Fruit fly (Drosophila melanogaster) whole organism, embryonic: ENCODE data around the gene Vinc.

Experiments used
- CG10274 ChIP-seq: fragments of 200-800 bp; sonication (Bioruptor generic); optimal IDR thresholded peaks from 3 replicates; lab custom pipeline; 2017; ENCODE audit warnings: missing biosample characterization, mild to moderate bottlenecking, missing genetic modification characterization
- CG10565 ChIP-seq: fragments of 200-800 bp; sonication (Bioruptor generic); optimal IDR thresholded peaks from 3 replicates; lab custom pipeline; 2016; ENCODE audit warnings: missing biosample characterization, mild to moderate bottlenecking, missing genetic modification characterization
- CG10959 ChIP-seq: fragments of 200-800 bp; sonication (Bioruptor generic); IDR thresholded peaks from 2 replicates; pipeline ENCODE4 v1.3.6; 2022; ENCODE audit warnings: missing biosample characterization, missing genetic modification characterization
- CG13894 ChIP-seq: fragments of 200-800 bp; sonication (Bioruptor generic); optimal IDR thresholded peaks from 3 replicates; lab custom pipeline; 2018; ENCODE audit warnings: missing biosample characterization, mild to moderate bottlenecking, missing genetic modification characterization, moderate library complexity
- CG1647 ChIP-seq: fragments of 200-800 bp; sonication (Bioruptor generic); optimal IDR thresholded peaks from 3 replicates; lab custom pipeline; 2016; ENCODE audit warnings: missing biosample characterization, missing genetic modification characterization
- CG17359 ChIP-seq: fragments of 200-800 bp; sonication (Bioruptor generic); optimal IDR thresholded peaks from 3 replicates; lab custom pipeline; 2018; ENCODE audit warnings: missing biosample characterization, mild to moderate bottlenecking, missing genetic modification characterization, moderate library complexity
- CG17802 ChIP-seq: fragments of 200-800 bp; sonication (Bioruptor generic); optimal IDR thresholded peaks from 2 replicates; lab custom pipeline; 2018; ENCODE audit warnings: missing biosample characterization, mild to moderate bottlenecking, missing genetic modification characterization, moderate library complexity
- CG18476 ChIP-seq: fragments of 200-800 bp; sonication (Bioruptor generic); optimal IDR thresholded peaks from 2 replicates; lab custom pipeline; 2016; ENCODE audit warnings: missing biosample characterization, mild to moderate bottlenecking, missing genetic modification characterization
- CG2202 ChIP-seq: fragments of 200-800 bp; sonication (Bioruptor generic); optimal IDR thresholded peaks from 2 replicates; lab custom pipeline; 2018; ENCODE audit warnings: missing biosample characterization, mild to moderate bottlenecking, missing genetic modification characterization
- CG33557 ChIP-seq: fragments of 200-800 bp; sonication (Bioruptor generic); optimal IDR thresholded peaks from 2 replicates; lab custom pipeline; 2019; ENCODE audit warnings: missing biosample characterization, mild to moderate bottlenecking, missing genetic modification characterization, moderate library complexity
- CG3726 ChIP-seq: fragments of 200-800 bp; sonication (Bioruptor generic); IDR thresholded peaks from 3 replicates; pipeline ENCODE4, ENCODE4 v1.3.6; 2022; ENCODE audit warnings: missing biosample characterization, missing genetic modification characterization
- CG4282 ChIP-seq: fragments of 200-800 bp; sonication (Bioruptor generic); optimal IDR thresholded peaks from 2 replicates; lab custom pipeline; 2016; ENCODE audit warnings: missing biosample characterization, missing genetic modification characterization
- CG4404 ChIP-seq: fragments of 200-800 bp; sonication (Bioruptor generic); IDR thresholded peaks from 2 replicates; pipeline ENCODE4 v1.3.6; 2022; ENCODE audit warnings: missing biosample characterization, missing genetic modification characterization
- CG5180 ChIP-seq: fragments of 200-800 bp; sonication (Bioruptor generic); optimal IDR thresholded peaks from 3 replicates; lab custom pipeline; 2017; ENCODE audit warnings: missing biosample characterization, missing genetic modification characterization, mild to moderate bottlenecking, moderate library complexity, missing genetic modification reagents
- CG6683 ChIP-seq: fragments of 200-800 bp; sonication (Bioruptor generic); optimal IDR thresholded peaks from 2 replicates; lab custom pipeline; 2017; ENCODE audit warnings: missing biosample characterization, mild to moderate bottlenecking, missing genetic modification characterization, missing genetic modification reagents
- CG6765 ChIP-seq: fragments of 200-800 bp; sonication (Bioruptor generic); optimal IDR thresholded peaks from 3 replicates; lab custom pipeline; 2017; ENCODE audit warnings: missing biosample characterization, mild to moderate bottlenecking, missing genetic modification characterization
- CG6791 ChIP-seq: fragments of 200-800 bp; sonication (Bioruptor generic); IDR thresholded peaks from 3 replicates; pipeline ENCODE4 v1.3.6; 2022; ENCODE audit warnings: missing biosample characterization, missing genetic modification characterization; ENCODE audit not compliant: partially characterized antibody
- CG8281 ChIP-seq: fragments of 200-800 bp; sonication (Bioruptor generic); optimal IDR thresholded peaks from 2 replicates; lab custom pipeline; 2018; ENCODE audit warnings: missing biosample characterization, mild to moderate bottlenecking, missing genetic modification characterization, moderate library complexity
- Chrac-16 ChIP-seq: fragments of 200-800 bp; sonication (Bioruptor generic); optimal IDR thresholded peaks from 3 replicates; lab custom pipeline; 2016; ENCODE audit warnings: missing biosample characterization, missing genetic modification characterization
- CoRest ChIP-seq: fragments of 200-800 bp; sonication (Bioruptor generic); optimal IDR thresholded peaks from 3 replicates; lab custom pipeline; 2018; ENCODE audit warnings: missing biosample characterization, mild to moderate bottlenecking, missing genetic modification characterization, moderate library complexity
- D ChIP-seq, 2 experiments: fragments of 200-800 bp in 1 of 2; fragments of >200 bp in 1 of 2; sonication (Bioruptor generic) in 1 of 2; optimal IDR thresholded peaks; 2 replicates in 1 of 2; 3 replicates in 1 of 2; lab custom pipeline; 2017; ENCODE audit warnings: mild to moderate bottlenecking in 1 of 2, missing biosample characterization in 1 of 2, missing genetic modification characterization in 1 of 2, missing genetic modification reagents in 1 of 2
- Dek ChIP-seq: fragments of 200-800 bp; sonication (Bioruptor generic); optimal IDR thresholded peaks from 3 replicates; lab custom pipeline; 2019; ENCODE audit warnings: missing biosample characterization, mild to moderate bottlenecking, missing genetic modification characterization, moderate library complexity
- ERR ChIP-seq: fragments of 200-800 bp; sonication (Bioruptor generic); optimal IDR thresholded peaks from 2 replicates; lab custom pipeline; 2016; ENCODE audit warnings: missing biosample characterization, missing genetic modification characterization
- Fer2 ChIP-seq: fragments of 200-800 bp; sonication (Bioruptor generic); optimal IDR thresholded peaks from 2 replicates; lab custom pipeline; 2018; ENCODE audit warnings: missing biosample characterization, mild to moderate bottlenecking, missing genetic modification characterization, moderate library complexity
- HLH54F ChIP-seq: fragments of 200-800 bp; sonication (Bioruptor generic); optimal IDR thresholded peaks from 3 replicates; lab custom pipeline; 2016; ENCODE audit warnings: missing biosample characterization, missing genetic modification characterization
- MTF-1 ChIP-seq: fragments of 200-800 bp; sonication (Bioruptor generic); optimal IDR thresholded peaks from 2 replicates; lab custom pipeline; 2018; ENCODE audit warnings: missing biosample characterization, mild to moderate bottlenecking, missing genetic modification characterization, borderline replicate concordance
- Neu2 ChIP-seq: fragments of 200-800 bp; sonication (Bioruptor generic); optimal IDR thresholded peaks from 3 replicates; lab custom pipeline; 2016; ENCODE audit warnings: missing biosample characterization, missing genetic modification characterization, borderline replicate concordance
- Nf-YB ChIP-seq: fragments of 200-800 bp; sonication (Bioruptor generic); optimal IDR thresholded peaks from 3 replicates; lab custom pipeline; 2019; ENCODE audit warnings: missing biosample characterization, mild to moderate bottlenecking, missing genetic modification characterization, moderate library complexity
- NfI ChIP-seq: fragments of 200-800 bp; sonication (Bioruptor generic); optimal IDR thresholded peaks from 3 replicates; lab custom pipeline; 2018; ENCODE audit warnings: missing biosample characterization, mild to moderate bottlenecking, missing genetic modification characterization, moderate library complexity
- Pdp1 ChIP-seq, 2 experiments: fragments of 200-800 bp; sonication (Bioruptor generic); optimal IDR thresholded peaks; 3 replicates each; lab custom pipeline; 2016; ENCODE audit warnings: missing biosample characterization in 2 of 2, missing genetic modification characterization in 2 of 2, mild to moderate bottlenecking in 1 of 2, moderate library complexity in 1 of 2
- Rfx ChIP-seq: fragments of 200-800 bp; sonication (Bioruptor generic); IDR thresholded peaks from 2 replicates; pipeline ENCODE4 v1.3.6; 2022; ENCODE audit warnings: missing biosample characterization, missing genetic modification characterization
- Side ChIP-seq: fragments of 200-800 bp; sonication (Bioruptor generic); optimal IDR thresholded peaks from 2 replicates; lab custom pipeline; 2016; ENCODE audit warnings: missing biosample characterization, missing genetic modification characterization
- Sin3A ChIP-seq: fragments of >200 bp; optimal IDR thresholded peaks from 2 replicates; lab custom pipeline; 2018
- Sox100B ChIP-seq: fragments of 200-800 bp; sonication (Bioruptor generic); optimal IDR thresholded peaks from 3 replicates; lab custom pipeline; 2018; ENCODE audit warnings: missing biosample characterization, mild to moderate bottlenecking, missing genetic modification characterization
- amos ChIP-seq: fragments of 200-800 bp; sonication (Bioruptor generic); IDR thresholded peaks from 2 replicates; pipeline ENCODE4 v1.3.6; 2022; ENCODE audit warnings: missing biosample characterization, missing genetic modification characterization; ENCODE audit not compliant: partially characterized antibody
- cg ChIP-seq: fragments of 200-800 bp; sonication (Bioruptor generic); optimal IDR thresholded peaks from 3 replicates; lab custom pipeline; 2019; ENCODE audit warnings: missing biosample characterization, mild to moderate bottlenecking, missing genetic modification characterization, moderate library complexity
- chif ChIP-seq, 2 experiments: fragments of 200-800 bp; sonication (Bioruptor generic); optimal IDR thresholded peaks; 3 replicates each; lab custom pipeline; 2016; ENCODE audit warnings: missing biosample characterization in 2 of 2, missing genetic modification characterization in 2 of 2
- chn ChIP-seq: fragments of 200-800 bp; sonication (Bioruptor generic); optimal IDR thresholded peaks from 2 replicates; lab custom pipeline; 2016; ENCODE audit warnings: missing biosample characterization, missing genetic modification characterization
- ci ChIP-seq: fragments of 200-800 bp; sonication (Bioruptor generic); IDR thresholded peaks from 3 replicates; pipeline ENCODE4 v1.3.6; 2022; ENCODE audit warnings: missing biosample characterization, missing genetic modification characterization
- fd102C ChIP-seq: fragments of 200-800 bp; sonication (Bioruptor generic); optimal IDR thresholded peaks from 2 replicates; lab custom pipeline; 2018; ENCODE audit warnings: missing biosample characterization, mild to moderate bottlenecking, missing genetic modification characterization, moderate library complexity
- ken ChIP-seq: fragments of 200-800 bp; sonication (Bioruptor generic); IDR thresholded peaks from 3 replicates; pipeline ENCODE4 v1.3.6; 2022; ENCODE audit warnings: missing biosample characterization, missing genetic modification characterization
- oc ChIP-seq: fragments of 200-800 bp; sonication (Bioruptor generic); optimal IDR thresholded peaks from 2 replicates; lab custom pipeline; 2018; ENCODE audit warnings: missing biosample characterization, mild to moderate bottlenecking, missing genetic modification characterization, moderate library complexity
- ranshi ChIP-seq: fragments of 200-800 bp; sonication (Bioruptor generic); IDR thresholded peaks from 2 replicates; pipeline ENCODE4 v1.3.6; 2022; ENCODE audit warnings: missing biosample characterization, missing genetic modification characterization
- repo ChIP-seq: fragments of 200-800 bp; sonication (Bioruptor generic); optimal IDR thresholded peaks from 2 replicates; lab custom pipeline; 2016; ENCODE audit warnings: missing biosample characterization, missing genetic modification characterization
- schlank ChIP-seq: fragments of 200-800 bp; sonication (Bioruptor generic); optimal IDR thresholded peaks from 2 replicates; lab custom pipeline; 2018; ENCODE audit warnings: missing biosample characterization, mild to moderate bottlenecking, missing genetic modification characterization
- sens-2 ChIP-seq: fragments of 200-800 bp; sonication (Bioruptor generic); IDR thresholded peaks from 2 replicates; pipeline ENCODE4 v1.3.6; 2022; ENCODE audit warnings: missing biosample characterization, missing genetic modification characterization
- tll ChIP-seq, 2 experiments: fragments of 200-800 bp in 1 of 2; fragments of >200 bp in 1 of 2; sonication (Bioruptor generic) in 1 of 2; optimal IDR thresholded peaks; 2 replicates each; lab custom pipeline; 2017 to 2019; ENCODE audit warnings: missing biosample characterization in 2 of 2, missing genetic modification characterization in 2 of 2, mild to moderate bottlenecking in 1 of 2, moderate library complexity in 1 of 2
- tna ChIP-seq: fragments of 200-800 bp; sonication (Bioruptor generic); IDR thresholded peaks from 2 replicates; pipeline ENCODE4 v1.3.6; 2022; ENCODE audit warnings: missing biosample characterization, missing genetic modification characterization; ENCODE audit not compliant: partially characterized antibody
- tup ChIP-seq: fragments of 200-800 bp; sonication (Bioruptor generic); optimal IDR thresholded peaks from 2 replicates; lab custom pipeline; 2016; ENCODE audit warnings: missing biosample characterization, mild to moderate bottlenecking, missing genetic modification characterization, moderate library complexity
- z ChIP-seq: fragments of 200-800 bp; sonication (Bioruptor generic); IDR thresholded peaks from 3 replicates; pipeline ENCODE4 v1.3.6; 2022; ENCODE audit warnings: missing biosample characterization, missing genetic modification characterization

The Vinc gene

DNA sequence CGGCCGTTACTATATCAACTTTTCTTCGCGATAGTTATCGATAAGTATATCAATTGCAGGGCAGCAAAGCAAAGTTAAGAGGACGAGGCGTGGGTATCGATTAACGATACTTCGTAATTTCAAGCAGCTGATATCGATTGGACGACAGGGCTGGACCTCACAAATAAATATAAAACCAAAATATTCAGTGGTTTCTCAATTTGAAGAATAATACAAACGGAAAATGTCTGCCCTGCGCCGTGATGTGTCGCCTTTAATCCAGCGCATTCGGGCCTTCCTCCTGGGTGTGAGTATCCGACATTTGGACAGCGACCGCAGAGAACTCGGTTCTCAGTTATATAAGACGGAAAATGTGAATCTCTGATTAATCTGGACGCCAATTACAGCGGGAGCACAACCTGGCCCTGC is 49.9 kb downstream of the Vinc start, which contains the start of gene ND-B14.5A (continued):
- no peak for TF ChIP-seq Neu2 (GFP tag; lab: Kevin White, UChicago)
- no peak for TF ChIP-seq CG33557 (GFP tag; lab: Kevin White, UChicago)
- TF ChIP-seq Sin3A: no peak
- TF ChIP-seq ERR (GFP tag; lab: Kevin White, UChicago): no peak
- TF ChIP-seq chif (GFP tag; optimal IDR thresholded peaks at IDR 0.05; lab: Kevin White, UChicago): no peak
- TF ChIP-seq CG13894 (tag; lab: Kevin White, UChicago): no peak
- TF ChIP-seq CG10959 (GFP tag; lab: Robert Waterston, UW): no peak
- no peak for TF ChIP-seq schlank (tag; lab: Kevin White, UChicago)
- peak in 1 of 2 experiments; percentile 92 for TF ChIP-seq Pdp1 (GFP tag; optimal IDR thresholded peaks at IDR 0.05; lab: Kevin White, UChicago)
- no peak for TF ChIP-seq CG1647 (GFP tag; lab: Kevin White, UChicago)
- no peak for TF ChIP-seq CG3726
- peak; percentile 48; the same call in 1 of the 2 replicates for TF ChIP-seq Rfx (GFP tag; lab: Robert Waterston, UW)
- no peak for TF ChIP-seq ken (GFP tag; lab: Robert Waterston, UW)
- peak; percentile 93 for TF ChIP-seq amos
- no peak for TF ChIP-seq fd102C (GFP tag; lab: Kevin White, UChicago)
- TF ChIP-seq ci (GFP tag; lab: Robert Waterston, UW): peak; percentile 29; the same call in 1 of the 3 replicates
- TF ChIP-seq cg (GFP tag; lab: Kevin White, UChicago): no peak
- no peak for TF ChIP-seq CG5180 (GFP tag; lab: Kevin White, UChicago)
- TF ChIP-seq CG8281 (tag; lab: Kevin White, UChicago): no peak
- TF ChIP-seq CG6683 (GFP tag; lab: Kevin White, UChicago): no peak
- no peak for TF ChIP-seq CG4404 (GFP tag; lab: Robert Waterston, UW)
- no peak for TF ChIP-seq Dek (tag; lab: Kevin White, UChicago)
- TF ChIP-seq z (GFP tag; lab: Robert Waterston, UW): no peak
- TF ChIP-seq ranshi: no peak
- TF ChIP-seq CG2202: no peak
- no peak for TF ChIP-seq repo (GFP tag; lab: Kevin White, UChicago)
- TF ChIP-seq CG6765 (GFP tag; lab: Kevin White, UChicago): no peak
- TF ChIP-seq Sox100B (GFP tag; lab: Kevin White, UChicago): no peak
- no peak for TF ChIP-seq CG18476 (GFP tag; lab: Kevin White, UChicago)
- TF ChIP-seq Fer2: no peak
- no peak for TF ChIP-seq D (optimal IDR thresholded peaks at IDR 0.05; lab: Kevin White, UChicago)
- no peak for TF ChIP-seq D (GFP tag; optimal IDR thresholded peaks at IDR 0.05; lab: Kevin White, UChicago)
- TF ChIP-seq CG4282 (GFP tag; lab: Kevin White, UChicago): no peak
- TF ChIP-seq NfI (GFP tag; lab: Kevin White, UChicago): no peak
- peak; percentile 98 for TF ChIP-seq CG6791 (GFP tag; lab: Robert Waterston, UW)
- TF ChIP-seq sens-2 (GFP tag; lab: Robert Waterston, UW): no peak
- no peak for TF ChIP-seq CG17802
- TF ChIP-seq Chrac-16 (GFP tag; lab: Kevin White, UChicago): no peak
- no peak for TF ChIP-seq oc (tag; lab: Kevin White, UChicago)
- no peak for TF ChIP-seq Nf-YB
- peak; percentile 33 for TF ChIP-seq CoRest (tag; lab: Kevin White, UChicago)
- no peak for TF ChIP-seq chn (GFP tag; lab: Kevin White, UChicago)
- peak; percentile 2 for TF ChIP-seq HLH54F
- TF ChIP-seq CG10565 (GFP tag; lab: Kevin White, UChicago): no peak
- no peak for TF ChIP-seq MTF-1 (GFP tag; lab: Kevin White, UChicago)
- no peak for TF ChIP-seq CG10274 (GFP tag; lab: Kevin White, UChicago)
- TF ChIP-seq tna (GFP tag; lab: Robert Waterston, UW): peak; percentile 98
- no peak for TF ChIP-seq tup
- no peak for TF ChIP-seq tll (GFP tag; optimal IDR thresholded peaks at IDR 0.05; lab: Kevin White, UChicago)
- no peak for TF ChIP-seq CG17359 (tag; lab: Kevin White, UChicago)
- TF ChIP-seq Side (GFP tag; lab: Kevin White, UChicago): no peak
